Worm (Caenorhabditis elegans) whole organism, young adult: ENCODE measurements around the gene B0464.9.

Source experiments
- F10E7.11 ChIP-seq: sonication (generic microtip); optimal IDR thresholded peaks from 2 replicates; lab custom pipeline; 2017; ENCODE audit warnings: mild to moderate bottlenecking, missing genetic modification characterization, moderate library complexity, missing compliant biosample characterization
- F22D6.2 ChIP-seq: sonication (generic microtip); optimal IDR thresholded peaks from 2 replicates; lab custom pipeline; 2016; ENCODE audit warnings: mild to moderate bottlenecking, missing genetic modification characterization, missing compliant biosample characterization
- F52B5.7 ChIP-seq: sonication (generic microtip); optimal IDR thresholded peaks from 2 replicates; lab custom pipeline; 2016; ENCODE audit warnings: mild to moderate bottlenecking, missing genetic modification characterization, missing compliant biosample characterization
- F57C9.4 ChIP-seq: sonication (generic microtip); optimal IDR thresholded peaks from 2 replicates; lab custom pipeline; 2017; ENCODE audit warnings: mild to moderate bottlenecking, missing genetic modification characterization, missing compliant biosample characterization
- K11D2.4 ChIP-seq: fragments of 200-800 bp; sonication (Bioruptor generic); IDR thresholded peaks from 2 replicates; pipeline ENCODE4 v1.3.6; 2022; ENCODE audit warnings: missing genetic modification reagents, missing genetic modification characterization, missing compliant biosample characterization
- K12H6.12 ChIP-seq: fragments of 200-800 bp; sonication (Bioruptor generic); optimal IDR thresholded peaks from 2 replicates; lab custom pipeline; 2018; ENCODE audit warnings: mild to moderate bottlenecking, missing genetic modification characterization, missing compliant biosample characterization
- aptf-2 ChIP-seq: fragments of 200-800 bp; sonication (Bioruptor generic); conservative IDR thresholded peaks from 2 replicates; pipeline ENCODE4 v1.3.6; 2022; ENCODE audit warnings: missing genetic modification reagents, missing genetic modification characterization, missing compliant biosample characterization
- aptf-3 ChIP-seq: fragments of 200-800 bp; sonication (Bioruptor generic); IDR thresholded peaks from 2 replicates; pipeline ENCODE4 v1.3.6; 2022; ENCODE audit warnings: missing genetic modification characterization, missing compliant biosample characterization
- atf-7 ChIP-seq: sonication (generic microtip); optimal IDR thresholded peaks from 2 replicates; lab custom pipeline; 2017; ENCODE audit warnings: mild to moderate bottlenecking, missing genetic modification characterization, missing compliant biosample characterization
- athp-1 ChIP-seq: sonication (generic microtip); optimal IDR thresholded peaks from 2 replicates; lab custom pipeline; 2017; ENCODE audit warnings: mild to moderate bottlenecking, missing genetic modification characterization, missing compliant biosample characterization
- attf-6 ChIP-seq: fragments of 200-800 bp; sonication (Bioruptor generic); IDR thresholded peaks from 2 replicates; pipeline ENCODE4 v1.3.6; 2022; ENCODE audit warnings: missing genetic modification reagents, missing genetic modification characterization, missing compliant biosample characterization
- cebp-1 ChIP-seq, 2 experiments: fragments of 200-800 bp in 1 of 2; sonication (Bioruptor generic) in 1 of 2; sonication (generic microtip) in 1 of 2; IDR thresholded peaks in 1 of 2; optimal IDR thresholded peaks in 1 of 2; 2 replicates each; pipeline versions ENCODE4 v1.3.6 to Lab custom; 2017 to 2022; ENCODE audit warnings: missing compliant biosample characterization in 2 of 2, missing genetic modification characterization in 2 of 2, mild to moderate bottlenecking in 1 of 2, missing genetic modification reagents in 1 of 2, moderate library complexity in 1 of 2
- cebp-2 ChIP-seq: fragments of 200-800 bp; sonication (Bioruptor generic); IDR thresholded peaks from 2 replicates; pipeline ENCODE4 v1.3.6; 2022; ENCODE audit warnings: missing genetic modification characterization, missing compliant biosample characterization
- ceh-100 ChIP-seq: fragments of 200-800 bp; sonication (Bioruptor generic); IDR thresholded peaks from 2 replicates; pipeline ENCODE4 v1.3.6; 2022; ENCODE audit warnings: missing genetic modification reagents, missing genetic modification characterization, missing compliant biosample characterization
- ceh-27 ChIP-seq: fragments of 200-800 bp; sonication (Bioruptor generic); optimal IDR thresholded peaks from 2 replicates; lab custom pipeline; 2018; ENCODE audit warnings: mild to moderate bottlenecking, missing genetic modification characterization, moderate library complexity, missing compliant biosample characterization
- ceh-79 ChIP-seq: sonication (generic microtip); optimal IDR thresholded peaks from 2 replicates; lab custom pipeline; 2017; ENCODE audit warnings: mild to moderate bottlenecking, missing genetic modification characterization, missing compliant biosample characterization
- ceh-91 ChIP-seq: fragments of 200-800 bp; sonication (Bioruptor generic); IDR thresholded peaks from 2 replicates; pipeline ENCODE4 v1.3.6; 2022; ENCODE audit warnings: missing genetic modification reagents, missing genetic modification characterization, missing compliant biosample characterization
- die-1 ChIP-seq: sonication (generic microtip); optimal IDR thresholded peaks from 2 replicates; lab custom pipeline; 2016; ENCODE audit warnings: missing genotype, mild to moderate bottlenecking, missing genetic modification characterization, missing compliant biosample characterization
- dpff-1 ChIP-seq: sonication (generic microtip); optimal IDR thresholded peaks from 2 replicates; lab custom pipeline; 2017; ENCODE audit warnings: mild to moderate bottlenecking, missing genetic modification characterization, missing compliant biosample characterization
- dpl-1 ChIP-seq: fragments of 150-350 bp; optimal IDR thresholded peaks from 2 replicates; lab custom pipeline; 2014; ENCODE audit warnings: missing biosample characterization, missing genetic modification reagents, missing genetic modification characterization
- efl-1 ChIP-seq: fragments of 150-350 bp; optimal IDR thresholded peaks from 2 replicates; lab custom pipeline; 2014; ENCODE audit warnings: missing biosample characterization, missing genetic modification reagents, missing genetic modification characterization
- egrh-3 ChIP-seq: fragments of 200-800 bp; sonication (Bioruptor generic); IDR thresholded peaks from 2 replicates; pipeline ENCODE4 v1.3.6; 2022; ENCODE audit warnings: missing genetic modification reagents, missing genetic modification characterization, missing compliant biosample characterization
- ekl-4 ChIP-seq: fragments of 200-800 bp; sonication (Bioruptor generic); IDR thresholded peaks from 2 replicates; pipeline ENCODE4 v1.3.6; 2022; ENCODE audit warnings: missing genetic modification reagents, missing genetic modification characterization, missing compliant biosample characterization
- him-1 ChIP-seq: sonication (generic microtip); optimal IDR thresholded peaks from 2 replicates; lab custom pipeline; 2016; ENCODE audit warnings: missing genotype, missing genetic modification reagents, missing genetic modification characterization, missing compliant biosample characterization
- hmg-20 ChIP-seq: fragments of 200-800 bp; sonication (Bioruptor generic); IDR thresholded peaks from 2 replicates; pipeline ENCODE4 v1.3.6; 2022; ENCODE audit warnings: missing genetic modification reagents, missing genetic modification characterization, missing compliant biosample characterization
- hsf-1 ChIP-seq: fragments of 200-800 bp; sonication (Bioruptor generic); IDR thresholded peaks from 2 replicates; pipeline ENCODE4 v1.3.6; 2022; ENCODE audit warnings: missing genetic modification reagents, missing genetic modification characterization, missing compliant biosample characterization
- lag-1 ChIP-seq: fragments of 200-800 bp; sonication (Bioruptor generic); IDR thresholded peaks from 2 replicates; pipeline ENCODE4 v1.3.6; 2022; ENCODE audit warnings: missing genetic modification reagents, missing genetic modification characterization, missing compliant biosample characterization
- let-607 ChIP-seq, 2 experiments: fragments of 200-800 bp in 1 of 2; sonication (Bioruptor generic) in 1 of 2; sonication (generic microtip) in 1 of 2; optimal IDR thresholded peaks; 2 replicates each; lab custom pipeline; 2016 to 2018; ENCODE audit warnings: mild to moderate bottlenecking in 2 of 2, missing compliant biosample characterization in 2 of 2, missing genetic modification characterization in 2 of 2, moderate library complexity in 2 of 2, missing genotype in 1 of 2
- lir-1 ChIP-seq: fragments of 200-800 bp; sonication (Bioruptor generic); conservative IDR thresholded peaks from 2 replicates; pipeline ENCODE4 v1.3.6; 2022; ENCODE audit warnings: missing genetic modification reagents, missing genetic modification characterization, missing compliant biosample characterization
- lsl-1 ChIP-seq: fragments of 200-800 bp; sonication (Bioruptor generic); optimal IDR thresholded peaks from 2 replicates; lab custom pipeline; 2018; ENCODE audit warnings: mild to moderate bottlenecking, missing genetic modification characterization, moderate library complexity, missing compliant biosample characterization
- madf-6 ChIP-seq: fragments of 200-800 bp; sonication (Bioruptor generic); IDR thresholded peaks from 2 replicates; pipeline ENCODE4 v1.3.6; 2022; ENCODE audit warnings: missing genetic modification reagents, missing genetic modification characterization, missing compliant biosample characterization
- mxl-1 ChIP-seq: sonication (generic microtip); optimal IDR thresholded peaks from 2 replicates; lab custom pipeline; 2016; ENCODE audit warnings: missing genetic modification characterization, missing compliant biosample characterization
- nfya-2 ChIP-seq: fragments of 200-800 bp; sonication (Bioruptor generic); IDR thresholded peaks from 2 replicates; pipeline ENCODE4 v1.3.6; 2022; ENCODE audit warnings: missing genetic modification reagents, missing genetic modification characterization, missing compliant biosample characterization
- nfyb-1 ChIP-seq: fragments of 200-800 bp; sonication (Bioruptor generic); IDR thresholded peaks from 2 replicates; pipeline ENCODE4 v1.3.6; 2022; ENCODE audit warnings: missing genetic modification reagents, missing genetic modification characterization, missing compliant biosample characterization
- nhr-27 ChIP-seq: fragments of 200-800 bp; sonication (Bioruptor generic); optimal IDR thresholded peaks from 2 replicates; lab custom pipeline; 2018; ENCODE audit warnings: mild to moderate bottlenecking, missing genetic modification characterization, moderate library complexity, missing compliant biosample characterization
- nhr-80 ChIP-seq: sonication (generic microtip); optimal IDR thresholded peaks from 2 replicates; lab custom pipeline; 2016; ENCODE audit warnings: missing genetic modification characterization, missing compliant biosample characterization
- rcor-1 ChIP-seq: fragments of 200-800 bp; sonication (Bioruptor generic); IDR thresholded peaks from 2 replicates; pipeline ENCODE4 v1.3.6; 2022; ENCODE audit warnings: missing genetic modification reagents, missing genetic modification characterization, missing compliant biosample characterization
- rec-8 ChIP-seq, 2 experiments: sonication (generic microtip); optimal IDR thresholded peaks; 2 replicates each; lab custom pipeline; 2016; ENCODE audit warnings: mild to moderate bottlenecking in 2 of 2, missing genetic modification characterization in 2 of 2, missing genetic modification reagents in 2 of 2, missing genotype in 2 of 2, missing biosample characterization in 1 of 2, missing compliant biosample characterization in 1 of 2, moderate library complexity in 1 of 2
- snpc-1.1 ChIP-seq: sonication (generic microtip); optimal IDR thresholded peaks from 2 replicates; lab custom pipeline; 2017; ENCODE audit warnings: missing genetic modification characterization, mild to moderate bottlenecking, missing compliant biosample characterization, antibody characterized with exemption, moderate library complexity, missing genotype, missing genetic modification reagents; ENCODE audit not compliant: insufficient read depth
- snpc-4 ChIP-seq, 5 experiments: fragments of 150-350 bp in 1 of 5; sonication (generic microtip) in 4 of 5; optimal IDR thresholded peaks; 2 replicates each; lab custom pipeline; 2014 to 2018; ENCODE audit warnings: missing genetic modification characterization in 5 of 5, missing biosample characterization in 3 of 5, antibody characterized with exemption in 2 of 5, mild to moderate bottlenecking in 2 of 5, missing compliant biosample characterization in 2 of 5, missing genotype in 2 of 5, moderate library complexity in 2 of 5, missing genetic modification reagents in 1 of 5
- tbp1 ChIP-seq: fragments of 200-800 bp; sonication (Bioruptor generic); optimal IDR thresholded peaks from 2 replicates; lab custom pipeline; 2018; ENCODE audit warnings: mild to moderate bottlenecking, missing genetic modification characterization, missing compliant biosample characterization
- tbx-9 ChIP-seq: sonication (generic microtip); optimal IDR thresholded peaks from 2 replicates; lab custom pipeline; 2016; ENCODE audit warnings: borderline replicate concordance, missing genetic modification characterization, inconsistent platforms, missing compliant biosample characterization
- zim-3 ChIP-seq: sonication (generic microtip); optimal IDR thresholded peaks from 2 replicates; lab custom pipeline; 2017; ENCODE audit warnings: mild to moderate bottlenecking, missing genetic modification characterization, moderate library complexity, missing compliant biosample characterization
- ztf-22 ChIP-seq: fragments of 200-800 bp; sonication (Bioruptor generic); optimal IDR thresholded peaks from 2 replicates; lab custom pipeline; 2018; ENCODE audit warnings: mild to moderate bottlenecking, missing genetic modification characterization, moderate library complexity, missing compliant biosample characterization
- ztf-28 ChIP-seq: fragments of 200-800 bp; sonication (Bioruptor generic); IDR thresholded peaks from 2 replicates; pipeline ENCODE4 v1.3.6; 2022; ENCODE audit warnings: missing genetic modification reagents, missing genetic modification characterization, missing compliant biosample characterization

The B0464.9 gene

ce11 chrIII:9433576-9434107 is 31.9 kb upstream of the B0464.9 start, which contains the start of gene cpar-1 (continued):
- TF ChIP-seq ceh-79: no peak
- TF ChIP-seq F22D6.2 (tag; lab: Kevin White, UChicago): no peak
- no peak for TF ChIP-seq tbx-9 (tag; lab: Kevin White, UChicago)
- TF ChIP-seq F57C9.4 (tag; lab: Kevin White, UChicago): no peak
- TF ChIP-seq egrh-3 (GFP tag; lab: Robert Waterston, UW): no peak
- no peak for TF ChIP-seq lir-1 (GFP tag; lab: Robert Waterston, UW)
- TF ChIP-seq lsl-1 (GFP tag; lab: Kevin White, UChicago): peak; percentile 80
- TF ChIP-seq hmg-20 (GFP tag; lab: Robert Waterston, UW): no peak
- no peak; the same call in 1 of the 2 replicates for TF ChIP-seq ekl-4 (GFP tag; lab: Robert Waterston, UW)
- TF ChIP-seq K11D2.4 (GFP tag; lab: Robert Waterston, UW): no peak
- no peak for TF ChIP-seq aptf-2 (GFP tag; lab: Robert Waterston, UW)
- TF ChIP-seq F52B5.7: no peak
- TF ChIP-seq hsf-1: peak; percentile 94
- TF ChIP-seq aptf-3: no peak
- TF ChIP-seq cebp-2 (GFP tag; lab: Robert Waterston, UW): no peak
- TF ChIP-seq lag-1: no peak
- no peak for TF ChIP-seq let-607 (tag; optimal IDR thresholded peaks at IDR 0.05; lab: Kevin White, UChicago)
- TF ChIP-seq die-1 (tag; lab: Kevin White, UChicago): no peak
- TF ChIP-seq zim-3 (tag; lab: Kevin White, UChicago): no peak
- TF ChIP-seq him-1: peak; percentile 85
- no peak for TF ChIP-seq nhr-27 (tag; lab: Kevin White, UChicago)
- no peak for TF ChIP-seq rcor-1 (GFP tag; lab: Robert Waterston, UW)

ce11 chrIII:9434999-9435398 is 30.6 kb upstream of the B0464.9 start:
- peak; percentile 63; the same call in 1 of the 2 replicates for TF ChIP-seq madf-6 (GFP tag; lab: Robert Waterston, UW)
- TF ChIP-seq F10E7.11: no peak
- TF ChIP-seq athp-1: no peak
- TF ChIP-seq F57C9.4 (tag; lab: Kevin White, UChicago): no peak
- no peak for TF ChIP-seq attf-6 (GFP tag; lab: Robert Waterston, UW)
- no peak for TF ChIP-seq F22D6.2 (tag; lab: Kevin White, UChicago)
- no peak for TF ChIP-seq nhr-80
- TF ChIP-seq atf-7 (tag; lab: Kevin White, UChicago): peak; percentile 14
- TF ChIP-seq ztf-28: no peak
- TF ChIP-seq nfya-2: no peak
- TF ChIP-seq dpl-1: no peak
- no peak for TF ChIP-seq efl-1 (GFP tag; lab: Kevin White, UChicago)
- TF ChIP-seq ceh-100: no peak
- no peak for TF ChIP-seq ceh-27 (GFP tag; lab: Kevin White, UChicago)
- no peak for TF ChIP-seq ceh-91
- TF ChIP-seq cebp-1 (GFP tag; IDR thresholded peaks at IDR 0.05; lab: Robert Waterston, UW): no peak
- TF ChIP-seq cebp-1 (tag; optimal IDR thresholded peaks at IDR 0.05; lab: Kevin White, UChicago): no peak
- no peak for TF ChIP-seq tbp1 (GFP tag; lab: Kevin White, UChicago)
- TF ChIP-seq K12H6.12 (tag; lab: Kevin White, UChicago): no peak
- TF ChIP-seq snpc-1.1 (tag; lab: Kevin White, UChicago): no peak
- TF ChIP-seq ekl-4 (GFP tag; lab: Robert Waterston, UW): no peak
- no peak for TF ChIP-seq nhr-27 (tag; lab: Kevin White, UChicago)
- no peak for TF ChIP-seq let-607 (tag; optimal IDR thresholded peaks at IDR 0.05; lab: Kevin White, UChicago)
- no peak for TF ChIP-seq mxl-1 (tag; lab: Kevin White, UChicago)
- no peak for TF ChIP-seq ztf-22 (GFP tag; lab: Kevin White, UChicago)
- no peak for TF ChIP-seq dpff-1
- no peak for TF ChIP-seq lsl-1 (GFP tag; lab: Kevin White, UChicago)
- TF ChIP-seq lir-1 (GFP tag; lab: Robert Waterston, UW): no peak
- no peak for TF ChIP-seq snpc-4 (GFP tag; optimal IDR thresholded peaks at IDR 0.05; lab: Kevin White, UChicago)
- peak in 1 of 4 experiments; percentile 13 for TF ChIP-seq snpc-4 (tag; optimal IDR thresholded peaks at IDR 0.05; lab: Kevin White, UChicago)
- TF ChIP-seq die-1 (tag; lab: Kevin White, UChicago): no peak
- TF ChIP-seq rec-8 (tag; optimal IDR thresholded peaks at IDR 0.05; lab: Kevin White, UChicago): no peak
- no peak for TF ChIP-seq nfyb-1 (GFP tag; lab: Robert Waterston, UW)
